Worm (Caenorhabditis elegans) whole organism, L3 larva: ENCODE data around the gene D1053.4.
A peak's percentile ranks its signal among the peaks of the same experiment; 100 is the strongest.

Experiments used
- R02D3.7 ChIP-seq: fragments of 150-350 bp; optimal IDR thresholded peaks from 2 replicates; lab custom pipeline; 2014; ENCODE audit warnings: missing biosample characterization, missing genetic modification characterization
- ZK546.5 ChIP-seq: sonication (generic microtip); optimal IDR thresholded peaks from 2 replicates; lab custom pipeline; 2017; ENCODE audit warnings: missing biosample characterization, missing genetic modification characterization
- ama-1 ChIP-seq: fragments of 150-350 bp; optimal IDR thresholded peaks from 2 replicates; lab custom pipeline; 2018
- ceh-16 ChIP-seq: sonication (generic microtip); optimal IDR thresholded peaks from 2 replicates; lab custom pipeline; 2017; ENCODE audit warnings: missing biosample characterization, missing genetic modification characterization
- ceh-82 ChIP-seq: fragments of 150-350 bp; optimal IDR thresholded peaks from 2 replicates; lab custom pipeline; 2014; ENCODE audit warnings: missing biosample characterization, missing genetic modification characterization
- ceh-9 ChIP-seq: sonication (generic microtip); optimal IDR thresholded peaks from 2 replicates; lab custom pipeline; 2018; ENCODE audit warnings: missing biosample characterization, missing genetic modification characterization
- daf-12 ChIP-seq: fragments of 150-350 bp; optimal IDR thresholded peaks from 2 replicates; lab custom pipeline; 2014; ENCODE audit warnings: missing biosample characterization, missing genetic modification reagents, missing genetic modification characterization
- egl-27 ChIP-seq: sonication (generic microtip); optimal IDR thresholded peaks from 4 replicates; lab custom pipeline; 2017; ENCODE audit warnings: missing biosample characterization, missing genetic modification reagents, missing genetic modification characterization
- elt-1 ChIP-seq: fragments of 150-350 bp; optimal IDR thresholded peaks from 2 replicates; lab custom pipeline; 2014; ENCODE audit warnings: missing biosample characterization, missing genetic modification characterization
- elt-2 ChIP-seq: sonication (generic microtip); optimal IDR thresholded peaks from 2 replicates; lab custom pipeline; 2016; ENCODE audit warnings: missing genetic modification reagents, mild to moderate bottlenecking, missing genetic modification characterization, missing compliant biosample characterization
- elt-3 ChIP-seq, 3 experiments: fragments of 150-350 bp in 1 of 3; sonication (generic microtip) in 2 of 3; optimal IDR thresholded peaks; 2 replicates in 2 of 3; 4 replicates in 1 of 3; lab custom pipeline; 2014 to 2017; ENCODE audit warnings: missing biosample characterization in 3 of 3, missing genetic modification characterization in 3 of 3
- fos-1 ChIP-seq: fragments of 150-350 bp; optimal IDR thresholded peaks from 2 replicates; lab custom pipeline; 2014; ENCODE audit warnings: missing biosample characterization, missing genetic modification characterization
- hmg-11 ChIP-seq: sonication (generic microtip); optimal IDR thresholded peaks from 2 replicates; lab custom pipeline; 2016; ENCODE audit warnings: missing genetic modification characterization, missing compliant biosample characterization
- jun-1 ChIP-seq: fragments of 150-350 bp; optimal IDR thresholded peaks from 2 replicates; lab custom pipeline; 2014; ENCODE audit warnings: missing biosample characterization, missing genetic modification reagents, missing genetic modification characterization
- lin-15B ChIP-seq: fragments of 150-350 bp; optimal IDR thresholded peaks from 2 replicates; lab custom pipeline; 2014; ENCODE audit warnings: missing biosample characterization, missing genetic modification characterization
- lin-39 ChIP-seq: fragments of 150-350 bp; optimal IDR thresholded peaks from 2 replicates; lab custom pipeline; 2018; ENCODE audit warnings: missing biosample characterization, missing genetic modification reagents, missing genetic modification characterization
- lsy-12 ChIP-seq: sonication (generic microtip); optimal IDR thresholded peaks from 2 replicates; lab custom pipeline; 2016; ENCODE audit warnings: mild to moderate bottlenecking, missing genetic modification characterization, missing compliant biosample characterization
- mdl-1 ChIP-seq: fragments of 150-350 bp; optimal IDR thresholded peaks from 2 replicates; lab custom pipeline; 2014; ENCODE audit warnings: missing biosample characterization, missing genetic modification characterization
- mml-1 ChIP-seq: fragments of 150-350 bp; sonication (generic microtip); optimal IDR thresholded peaks from 3 replicates; lab custom pipeline; 2014; ENCODE audit warnings: missing biosample characterization, missing genetic modification characterization
- nfya-1 ChIP-seq: sonication (generic microtip); optimal IDR thresholded peaks from 2 replicates; lab custom pipeline; 2017; ENCODE audit warnings: missing genetic modification characterization, mild to moderate bottlenecking, missing compliant biosample characterization, antibody characterized with exemption, moderate library complexity; ENCODE audit not compliant: insufficient read depth
- nhr-11 ChIP-seq: fragments of 150-350 bp; optimal IDR thresholded peaks from 2 replicates; lab custom pipeline; 2014; ENCODE audit warnings: missing biosample characterization, missing genetic modification characterization
- nhr-23 ChIP-seq: fragments of 150-350 bp; optimal IDR thresholded peaks from 2 replicates; lab custom pipeline; 2014; ENCODE audit warnings: missing biosample characterization, missing genetic modification reagents, missing genetic modification characterization
- nhr-237 ChIP-seq: fragments of 150-350 bp; optimal IDR thresholded peaks from 2 replicates; lab custom pipeline; 2014; ENCODE audit warnings: missing biosample characterization, missing genetic modification characterization
- nhr-28 ChIP-seq: fragments of 150-350 bp; optimal IDR thresholded peaks from 2 replicates; lab custom pipeline; 2014; ENCODE audit warnings: missing biosample characterization, missing genetic modification characterization
- nhr-43 ChIP-seq: sonication (generic microtip); optimal IDR thresholded peaks from 2 replicates; lab custom pipeline; 2016; ENCODE audit warnings: mild to moderate bottlenecking, missing genetic modification characterization, missing compliant biosample characterization; ENCODE audit not compliant: poor library complexity, severe bottlenecking
- nhr-76 ChIP-seq: fragments of 150-350 bp; sonication (generic microtip); optimal IDR thresholded peaks from 5 replicates; lab custom pipeline; 2014; ENCODE audit warnings: missing biosample characterization, missing genetic modification characterization
- nhr-77 ChIP-seq: fragments of 150-350 bp; optimal IDR thresholded peaks from 2 replicates; lab custom pipeline; 2014; ENCODE audit warnings: missing biosample characterization, missing genetic modification characterization
- pha-4 ChIP-seq: fragments of 150-350 bp; optimal IDR thresholded peaks from 2 replicates; lab custom pipeline; 2014; ENCODE audit warnings: missing biosample characterization, missing genetic modification reagents, missing genetic modification characterization
- pqm-1 ChIP-seq: fragments of 150-350 bp; optimal IDR thresholded peaks from 2 replicates; lab custom pipeline; 2017; ENCODE audit warnings: missing biosample characterization, missing genetic modification characterization, inconsistent platforms
- sea-2 ChIP-seq: fragments of 150-350 bp; sonication (generic microtip); optimal IDR thresholded peaks from 4 replicates; lab custom pipeline; 2014; ENCODE audit warnings: missing biosample characterization, missing genetic modification reagents, missing genetic modification characterization
- skn-1 ChIP-seq: fragments of 150-350 bp; optimal IDR thresholded peaks from 2 replicates; lab custom pipeline; 2014; ENCODE audit warnings: missing biosample characterization, missing genetic modification characterization
- snpc-4 ChIP-seq: fragments of 150-350 bp; optimal IDR thresholded peaks from 2 replicates; lab custom pipeline; 2014; ENCODE audit warnings: missing biosample characterization, missing genetic modification characterization
- unc-62 ChIP-seq: fragments of 150-350 bp; sonication (generic microtip); optimal IDR thresholded peaks from 4 replicates; lab custom pipeline; 2014; ENCODE audit warnings: missing biosample characterization, missing genetic modification reagents, missing genetic modification characterization
- zag-1 ChIP-seq: fragments of 150-350 bp; optimal IDR thresholded peaks from 2 replicates; lab custom pipeline; 2014; ENCODE audit warnings: missing biosample characterization, missing genetic modification characterization
- ztf-11 ChIP-seq: fragments of 150-350 bp; optimal IDR thresholded peaks from 2 replicates; lab custom pipeline; 2014; ENCODE audit warnings: missing biosample characterization, missing genetic modification characterization
- ztf-4 ChIP-seq: fragments of 150-350 bp; optimal IDR thresholded peaks from 2 replicates; lab custom pipeline; 2014; ENCODE audit warnings: missing biosample characterization, missing genetic modification characterization

D1053.4 gene

DNA sequence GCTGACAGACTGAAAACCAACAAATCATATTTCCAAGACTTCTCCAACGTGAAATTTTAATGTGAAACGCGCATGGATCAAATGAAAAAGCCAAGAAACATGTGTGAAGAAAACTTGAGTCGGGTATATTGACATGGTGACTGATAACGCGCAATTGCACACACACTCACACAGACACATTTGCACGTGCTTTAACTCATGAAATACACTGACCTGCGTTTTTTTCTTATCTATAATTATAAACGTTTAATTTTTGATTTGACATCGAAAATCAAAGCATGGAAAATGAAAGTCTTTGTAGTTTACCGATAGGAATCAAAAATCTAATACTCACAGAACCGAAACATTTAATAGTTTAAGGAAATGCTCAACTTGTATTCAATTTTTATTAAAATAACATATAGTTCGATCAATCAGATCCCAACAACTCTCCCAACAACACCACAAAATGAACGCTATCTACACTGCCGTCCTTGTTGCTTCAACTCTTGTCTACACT is 15.1 kb upstream of the D1053.4 start, which contains the start of gene nspa-9:
TSS of gene nspa-9 (plus strand) at position 449 of the 499 bp plus-strand sequence.
- TF ChIP-seq daf-12 (tag; lab: Kevin White, UChicago) (no peak), ztf-4 (tag; lab: Kevin White, UChicago) (no peak), skn-1 (no peak), elt-3 (tag; optimal IDR thresholded peaks at IDR 0.05; lab: Kevin White, UChicago) (no peak), pha-4 (tag; lab: Kevin White, UChicago) (peak; percentile 83), ceh-82 (tag; lab: Kevin White, UChicago) (no peak), pqm-1 (tag; lab: Kevin White, UChicago) (peak; percentile 94), egl-27 (tag; lab: Kevin White, UChicago) (no peak), jun-1 (tag; lab: Kevin White, UChicago) (peak; percentile 19), fos-1 (no peak), sea-2 (no peak), nhr-28 (tag; lab: Kevin White, UChicago) (no peak), lsy-12 (no peak), elt-2 (tag; lab: Kevin White, UChicago) (peak; percentile 94), nhr-76 (tag; lab: Kevin White, UChicago) (no peak), mdl-1 (tag; lab: Kevin White, UChicago) (peak; percentile 50), zag-1 (tag; lab: Kevin White, UChicago) (no peak), nhr-237 (tag; lab: Kevin White, UChicago) (no peak)

DNA sequence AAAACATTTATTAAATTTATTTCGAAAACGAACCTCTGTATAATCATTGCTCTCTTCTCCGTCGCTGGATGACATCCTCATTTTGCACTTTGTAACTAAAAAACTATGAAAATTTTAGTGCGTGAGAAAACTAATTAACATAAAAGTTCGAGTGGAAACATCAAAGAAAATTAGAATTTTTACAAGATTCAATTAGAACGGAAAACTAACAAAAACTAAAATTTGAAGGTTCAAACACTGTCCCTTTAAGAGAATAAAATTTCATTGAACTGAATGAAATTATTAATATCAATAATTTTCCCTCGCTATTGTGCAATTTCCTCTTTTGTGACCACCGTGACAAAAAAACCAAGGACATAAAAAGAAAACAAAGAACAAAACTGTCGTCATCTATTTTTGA is 13.5 kb upstream of the D1053.4 start, which contains the start of gene D1053.3:
TSS of gene D1053.3 (minus strand) at position 101 of the 400 bp plus-strand sequence.
- TF ChIP-seq hmg-11 (tag; lab: Kevin White, UChicago): no peak
- TF ChIP-seq nhr-77: no peak
- no peak for TF ChIP-seq ceh-9 (tag; lab: Kevin White, UChicago)
- TF ChIP-seq fos-1: no peak
- TF ChIP-seq pqm-1 (tag; lab: Kevin White, UChicago): no peak
- TF ChIP-seq mdl-1 (tag; lab: Kevin White, UChicago): no peak
- no peak for TF ChIP-seq nhr-11 (tag; lab: Kevin White, UChicago)
- TF ChIP-seq ztf-11 (tag; lab: Kevin White, UChicago): no peak
- no peak for TF ChIP-seq R02D3.7
- TF ChIP-seq nhr-43 (tag; lab: Kevin White, UChicago): no peak
- TF ChIP-seq ama-1 (lab: Kevin White, UChicago): no peak
- TF ChIP-seq mml-1 (tag; lab: Kevin White, UChicago): no peak
- no peak for TF ChIP-seq unc-62 (GFP tag; lab: Kevin White, UChicago)
- TF ChIP-seq daf-12 (tag; lab: Kevin White, UChicago): no peak
- no peak for TF ChIP-seq nhr-76 (tag; lab: Kevin White, UChicago)
- no peak for TF ChIP-seq ceh-16 (tag; lab: Kevin White, UChicago)
- TF ChIP-seq nhr-23 (tag; lab: Kevin White, UChicago): no peak
- no peak for TF ChIP-seq egl-27 (tag; lab: Kevin White, UChicago)
- TF ChIP-seq elt-2 (tag; lab: Kevin White, UChicago): no peak
- TF ChIP-seq sea-2: no peak

DNA sequence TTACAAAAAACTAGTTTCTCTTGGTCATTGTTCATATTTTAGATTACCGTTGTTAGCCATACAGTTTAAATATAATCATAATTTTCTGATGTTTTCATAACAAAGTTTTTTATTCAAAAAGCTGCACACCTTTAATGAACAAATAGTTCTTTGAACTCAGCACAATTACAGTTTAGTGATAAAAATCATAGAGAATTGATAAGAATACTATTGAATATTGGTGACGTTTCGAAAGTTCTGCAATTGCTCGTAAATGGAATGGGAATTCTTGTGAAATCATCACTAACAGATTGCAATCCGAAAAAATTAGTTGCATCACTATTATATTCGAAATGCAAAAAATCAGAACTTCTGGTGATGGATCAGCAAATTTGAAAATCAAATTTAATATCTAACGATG is 10.5 kb upstream of the D1053.4 start:
- no peak for TF ChIP-seq ceh-82 (tag; lab: Kevin White, UChicago)
- no peak for TF ChIP-seq ztf-4 (tag; lab: Kevin White, UChicago)
- peak; percentile 57 for TF ChIP-seq pqm-1 (tag; lab: Kevin White, UChicago)
- no peak for TF ChIP-seq skn-1
- TF ChIP-seq elt-2 (tag; lab: Kevin White, UChicago): peak; percentile 64

- TF ChIP-seq hmg-11 (tag; lab: Kevin White, UChicago) (no peak), ztf-11 (tag; lab: Kevin White, UChicago) (no peak), nhr-23 (tag; lab: Kevin White, UChicago) (no peak), lin-15B (tag; lab: Kevin White, UChicago) (no peak), mml-1 (tag; lab: Kevin White, UChicago) (no peak), elt-1 (tag; lab: Kevin White, UChicago) (no peak), nfya-1 (no peak), pha-4 (tag; lab: Kevin White, UChicago) (no peak), snpc-4 (tag; lab: Kevin White, UChicago) (no peak), jun-1 (tag; lab: Kevin White, UChicago) (no peak), ceh-82 (tag; lab: Kevin White, UChicago) (no peak), nhr-43 (tag; lab: Kevin White, UChicago) (no peak), egl-27 (tag; lab: Kevin White, UChicago) (no peak), unc-62 (GFP tag; lab: Kevin White, UChicago) (no peak), ZK546.5 (tag; lab: Kevin White, UChicago) (no peak), lin-39 (no peak)
Observed at ce11 chrX:11732752-11733151, 9.2 kb upstream of the D1053.4 start.
